Worm (Caenorhabditis elegans) whole organism, late embryonic: Measurements from ENCODE around the gene C18B2.2.

ENCODE experiments used
- lin-11 ChIP-seq: fragments of 200-800 bp; sonication (Bioruptor generic); optimal IDR thresholded peaks from 2 replicates; lab custom pipeline; 2018; ENCODE audit warnings: mild to moderate bottlenecking, missing genetic modification characterization, missing compliant biosample characterization
- nhr-232 ChIP-seq: sonication (generic microtip); optimal IDR thresholded peaks from 2 replicates; lab custom pipeline; 2016; ENCODE audit warnings: missing genetic modification characterization, missing compliant biosample characterization
- ref-2 ChIP-seq: sonication (generic microtip); optimal IDR thresholded peaks from 2 replicates; lab custom pipeline; 2016; ENCODE audit warnings: missing genetic modification characterization, missing compliant biosample characterization
- unc-86 ChIP-seq: sonication (generic microtip); optimal IDR thresholded peaks from 2 replicates; lab custom pipeline; 2016; ENCODE audit warnings: missing genetic modification characterization, missing compliant biosample characterization

ce11 chrX:3628016-3628415 is 4.8 kb downstream of the C18B2.2 start, which contains the start of gene vep-2:
- TF ChIP-seq unc-86 (tag; lab: Kevin White, UChicago) (no peak), lin-11 (tag; lab: Kevin White, UChicago) (no peak), nhr-232 (tag; lab: Kevin White, UChicago) (no peak), ref-2 (tag; lab: Kevin White, UChicago) (no peak)
